Fruit fly (Drosophila melanogaster) whole organism, prepupa: ENCODE results near the gene Ptpmeg2.

Experiments
- Blimp-1 ChIP-seq: fragments of 200-800 bp; sonication (Bioruptor generic); optimal IDR thresholded peaks from 3 replicates; lab custom pipeline; 2017; ENCODE audit warnings: missing biosample characterization, missing genetic modification characterization, mild to moderate bottlenecking, moderate library complexity, missing genetic modification reagents
- CG10631 ChIP-seq: fragments of 200-800 bp; sonication (Bioruptor generic); optimal IDR thresholded peaks from 2 replicates; lab custom pipeline; 2016; ENCODE audit warnings: missing biosample characterization, missing genetic modification characterization
- CG10669 ChIP-seq: fragments of 200-800 bp; sonication (Bioruptor generic); optimal IDR thresholded peaks from 3 replicates; lab custom pipeline; 2018; ENCODE audit warnings: missing biosample characterization, mild to moderate bottlenecking, missing genetic modification characterization, moderate library complexity
- CG11762 ChIP-seq: fragments of 200-800 bp; sonication (Bioruptor generic); optimal IDR thresholded peaks from 3 replicates; lab custom pipeline; 2016; ENCODE audit warnings: missing biosample characterization, missing genetic modification characterization; ENCODE audit not compliant: insufficient read depth
- CG15336 ChIP-seq: fragments of 200-800 bp; sonication (Bioruptor generic); IDR thresholded peaks from 2 replicates; pipeline ENCODE4 v1.3.6; 2022; ENCODE audit warnings: missing biosample characterization, missing genetic modification characterization
- CG1621 ChIP-seq: fragments of 200-800 bp; sonication (Bioruptor generic); optimal IDR thresholded peaks from 3 replicates; lab custom pipeline; 2018; ENCODE audit warnings: missing biosample characterization, mild to moderate bottlenecking, missing genetic modification characterization
- CG34406 ChIP-seq: fragments of 200-800 bp; sonication (Bioruptor generic); optimal IDR thresholded peaks from 3 replicates; lab custom pipeline; 2016; ENCODE audit warnings: missing biosample characterization, missing genetic modification characterization
- CG3919 ChIP-seq: fragments of 200-800 bp; sonication (Bioruptor generic); optimal IDR thresholded peaks from 3 replicates; lab custom pipeline; 2016; ENCODE audit warnings: missing biosample characterization, missing genetic modification characterization
- CG4318 ChIP-seq: fragments of 200-800 bp; sonication (Bioruptor generic); optimal IDR thresholded peaks from 3 replicates; lab custom pipeline; 2017; ENCODE audit warnings: missing biosample characterization, mild to moderate bottlenecking, missing genetic modification characterization
- CG6163 ChIP-seq: fragments of 200-800 bp; sonication (Bioruptor generic); IDR thresholded peaks from 3 replicates; pipeline ENCODE4 v1.3.6; 2022; ENCODE audit warnings: missing biosample characterization, missing genetic modification characterization
- CG6276 ChIP-seq: fragments of 200-800 bp; sonication (Bioruptor generic); optimal IDR thresholded peaks from 2 replicates; lab custom pipeline; 2017; ENCODE audit warnings: missing biosample characterization, mild to moderate bottlenecking, missing genetic modification characterization
- CG6792 ChIP-seq: fragments of 200-800 bp; sonication (Bioruptor generic); optimal IDR thresholded peaks from 3 replicates; lab custom pipeline; 2016; ENCODE audit warnings: missing biosample characterization, missing genetic modification characterization
- CG6808 ChIP-seq: fragments of 200-800 bp; sonication (Bioruptor generic); optimal IDR thresholded peaks from 3 replicates; lab custom pipeline; 2017; ENCODE audit warnings: missing biosample characterization, missing genetic modification characterization, mild to moderate bottlenecking, moderate library complexity, missing genetic modification reagents
- CG6854 ChIP-seq: fragments of 200-800 bp; sonication (Bioruptor generic); optimal IDR thresholded peaks from 2 replicates; lab custom pipeline; 2017; ENCODE audit warnings: missing biosample characterization, mild to moderate bottlenecking, missing genetic modification characterization
- CG8119 ChIP-seq: fragments of 200-800 bp; sonication (Bioruptor generic); IDR thresholded peaks from 3 replicates; pipeline ENCODE4 v1.3.6; 2022; ENCODE audit warnings: missing biosample characterization, missing genetic modification characterization
- CG8319 ChIP-seq: fragments of 200-800 bp; sonication (Bioruptor generic); optimal IDR thresholded peaks from 3 replicates; lab custom pipeline; 2016; ENCODE audit warnings: missing biosample characterization, missing genetic modification characterization
- CG8632 ChIP-seq: fragments of 200-800 bp; sonication (Bioruptor generic); optimal IDR thresholded peaks from 3 replicates; lab custom pipeline; 2016; ENCODE audit warnings: missing biosample characterization, missing genetic modification characterization
- CG9139 ChIP-seq: fragments of 200-800 bp; sonication (Bioruptor generic); optimal IDR thresholded peaks from 3 replicates; lab custom pipeline; 2017; ENCODE audit warnings: missing biosample characterization, mild to moderate bottlenecking, missing genetic modification characterization
- Eip75B ChIP-seq: fragments of 200-800 bp; sonication (Bioruptor generic); optimal IDR thresholded peaks from 3 replicates; lab custom pipeline; 2016; ENCODE audit warnings: missing biosample characterization, missing genetic modification characterization
- Eip78C ChIP-seq: fragments of 200-800 bp; sonication (Bioruptor generic); peaks from one replicate; lab custom pipeline; 2016; ENCODE audit warnings: missing biosample characterization, missing genetic modification characterization
- Ets21C ChIP-seq: fragments of 200-800 bp; sonication (Bioruptor generic); optimal IDR thresholded peaks from 3 replicates; lab custom pipeline; 2016; ENCODE audit warnings: missing biosample characterization, missing genetic modification characterization
- Ets96B ChIP-seq: fragments of 200-800 bp; optimal IDR thresholded peaks from 2 replicates; lab custom pipeline; 2019; ENCODE audit warnings: missing biosample characterization, mild to moderate bottlenecking, missing genetic modification characterization, moderate library complexity
- Gug ChIP-seq: fragments of 200-800 bp; sonication (Bioruptor generic); IDR thresholded peaks from 2 replicates; pipeline ENCODE4 v1.3.6; 2022; ENCODE audit warnings: missing biosample characterization, missing genetic modification characterization
- Hr39 ChIP-seq: fragments of 200-800 bp; sonication (Bioruptor generic); optimal IDR thresholded peaks from 2 replicates; lab custom pipeline; 2016; ENCODE audit warnings: missing biosample characterization, missing genetic modification characterization
- Hr4 ChIP-seq: fragments of 200-800 bp; sonication (Bioruptor generic); optimal IDR thresholded peaks from 3 replicates; lab custom pipeline; 2016; ENCODE audit warnings: missing biosample characterization, missing genetic modification characterization
- Lpt ChIP-seq: fragments of 200-800 bp; sonication (Bioruptor generic); optimal IDR thresholded peaks from 3 replicates; lab custom pipeline; 2016; ENCODE audit warnings: missing biosample characterization, missing genetic modification characterization
- Met ChIP-seq: fragments of 200-800 bp; sonication (Bioruptor generic); optimal IDR thresholded peaks from 3 replicates; lab custom pipeline; 2016; ENCODE audit warnings: missing biosample characterization, missing genetic modification characterization
- OdsH ChIP-seq: fragments of 200-800 bp; sonication (Bioruptor generic); optimal IDR thresholded peaks from 3 replicates; lab custom pipeline; 2016; ENCODE audit warnings: missing biosample characterization, missing genetic modification characterization
- Smox ChIP-seq: fragments of 200-800 bp; sonication (Bioruptor generic); optimal IDR thresholded peaks from 3 replicates; lab custom pipeline; 2016; ENCODE audit warnings: missing biosample characterization, missing genetic modification characterization
- Sox14 ChIP-seq: fragments of 200-800 bp; sonication (Bioruptor generic); optimal IDR thresholded peaks from 3 replicates; lab custom pipeline; 2016; ENCODE audit warnings: missing biosample characterization, missing genetic modification characterization
- Sox15 ChIP-seq: fragments of 200-800 bp; sonication (Bioruptor generic); optimal IDR thresholded peaks from 3 replicates; lab custom pipeline; 2016; ENCODE audit warnings: missing biosample characterization, missing genetic modification characterization
- achi ChIP-seq: fragments of 200-800 bp; sonication (Bioruptor generic); optimal IDR thresholded peaks from 3 replicates; lab custom pipeline; 2016; ENCODE audit warnings: missing biosample characterization, missing genetic modification characterization
- acj6 ChIP-seq: fragments of 200-800 bp; sonication (Bioruptor generic); optimal IDR thresholded peaks from 3 replicates; lab custom pipeline; 2016; ENCODE audit warnings: missing biosample characterization, missing genetic modification characterization
- cyc ChIP-seq: fragments of 200-800 bp; sonication (Bioruptor generic); optimal IDR thresholded peaks from 3 replicates; lab custom pipeline; 2016; ENCODE audit warnings: missing biosample characterization, missing genetic modification characterization
- dac ChIP-seq: fragments of 200-800 bp; sonication (Bioruptor generic); optimal IDR thresholded peaks from 2 replicates; lab custom pipeline; 2017; ENCODE audit warnings: missing biosample characterization, mild to moderate bottlenecking, missing genetic modification characterization
- dsx ChIP-seq: fragments of 200-800 bp; optimal IDR thresholded peaks from 3 replicates; lab custom pipeline; 2019; ENCODE audit warnings: missing biosample characterization, mild to moderate bottlenecking, missing genetic modification characterization, moderate library complexity; ENCODE audit not compliant: poor library complexity, severe bottlenecking
- eg ChIP-seq: fragments of 200-800 bp; sonication (Bioruptor generic); IDR thresholded peaks from 3 replicates; pipeline ENCODE4 v1.3.6; 2022; ENCODE audit warnings: missing biosample characterization, missing genetic modification characterization
- esn ChIP-seq: fragments of 200-800 bp; sonication (Bioruptor generic); optimal IDR thresholded peaks from 2 replicates; lab custom pipeline; 2016; ENCODE audit warnings: missing biosample characterization, mild to moderate bottlenecking, missing genetic modification characterization, moderate library complexity
- fd59A ChIP-seq: fragments of 200-800 bp; sonication (Bioruptor generic); optimal IDR thresholded peaks from 2 replicates; lab custom pipeline; 2017; ENCODE audit warnings: missing biosample characterization, mild to moderate bottlenecking, missing genetic modification characterization, missing genetic modification reagents
- fd85E ChIP-seq: fragments of 200-800 bp; sonication (Bioruptor generic); optimal IDR thresholded peaks from 3 replicates; lab custom pipeline; 2016; ENCODE audit warnings: missing biosample characterization, missing genetic modification characterization
- fkh ChIP-seq: fragments of 200-800 bp; sonication (Bioruptor generic); optimal IDR thresholded peaks from 3 replicates; lab custom pipeline; 2017; ENCODE audit warnings: missing biosample characterization, mild to moderate bottlenecking, missing genetic modification characterization, moderate library complexity
- net ChIP-seq: fragments of 200-800 bp; sonication (Bioruptor generic); optimal IDR thresholded peaks from 3 replicates; lab custom pipeline; 2016; ENCODE audit warnings: missing biosample characterization, missing genetic modification characterization
- pdm3 ChIP-seq: fragments of 200-800 bp; sonication (Bioruptor generic); optimal IDR thresholded peaks from 3 replicates; lab custom pipeline; 2016; ENCODE audit warnings: missing biosample characterization, missing genetic modification characterization
- salr ChIP-seq, 2 experiments: fragments of 200-800 bp; sonication (Bioruptor generic); optimal IDR thresholded peaks; 3 replicates each; lab custom pipeline; 2016 to 2018; ENCODE audit warnings: missing biosample characterization in 2 of 2, missing genetic modification characterization in 2 of 2, mild to moderate bottlenecking in 1 of 2
- spab ChIP-seq: fragments of 200-800 bp; sonication (Bioruptor generic); optimal IDR thresholded peaks from 2 replicates; lab custom pipeline; 2017; ENCODE audit warnings: missing biosample characterization, mild to moderate bottlenecking, missing genetic modification characterization, missing genetic modification reagents
- svp ChIP-seq: fragments of 200-800 bp; sonication (Bioruptor generic); peaks from one replicate; lab custom pipeline; 2016; ENCODE audit warnings: missing biosample characterization, missing genetic modification characterization

The Ptpmeg2 gene

dm6 chrX:9583440-9584103 lies 75.4 kb downstream of the Ptpmeg2 start (continued):
- TF ChIP-seq dac (GFP tag; lab: Kevin White, UChicago), result peak; percentile 93
- TF ChIP-seq esn, result peak; percentile 81
- TF ChIP-seq Lpt (GFP tag; lab: Kevin White, UChicago), result peak; percentile 89
- TF ChIP-seq CG10631 (GFP tag; lab: Kevin White, UChicago), result peak; percentile 94
- TF ChIP-seq CG6792 (GFP tag; lab: Kevin White, UChicago), result peak; percentile 88
- TF ChIP-seq CG1621 (tag; lab: Kevin White, UChicago), result peak; percentile 93
- peak; percentile 92 for TF ChIP-seq dsx
- TF ChIP-seq CG8119, result peak; percentile 99
- peak; percentile 96 for TF ChIP-seq CG6276 (GFP tag; lab: Kevin White, UChicago)
- TF ChIP-seq pdm3, result peak; percentile 88
- TF ChIP-seq CG6854 (GFP tag; lab: Kevin White, UChicago), result peak; percentile 33
- peak; percentile 94 for TF ChIP-seq CG6163 (GFP tag; lab: Robert Waterston, UW)
- TF ChIP-seq spab (GFP tag; lab: Kevin White, UChicago), result peak; percentile 93
- peak; percentile 91 for TF ChIP-seq acj6
- TF ChIP-seq fd85E (GFP tag; lab: Kevin White, UChicago), result peak; percentile 42
- peak; percentile 87 for TF ChIP-seq CG9139 (GFP tag; lab: Kevin White, UChicago)
- peak; percentile 84 for TF ChIP-seq CG8632
- TF ChIP-seq CG34406, result peak; percentile 87
- TF ChIP-seq Sox15 (GFP tag; lab: Kevin White, UChicago), result peak; percentile 70
- TF ChIP-seq CG8319 (GFP tag; lab: Kevin White, UChicago), result peak; percentile 75
- peak; percentile 75 for TF ChIP-seq svp (GFP tag; lab: Kevin White, UChicago)
- TF ChIP-seq Blimp-1 (GFP tag; lab: Kevin White, UChicago), result no peak
- TF ChIP-seq CG6808 (GFP tag; lab: Kevin White, UChicago), result peak; percentile 95
- peak; percentile 94 for TF ChIP-seq CG4318 (GFP tag; lab: Kevin White, UChicago)

dm6 chrX:9582659-9583317 lies 76.2 kb downstream of the Ptpmeg2 start:
- TF ChIP-seq CG34406 (peak; percentile 68), Blimp-1 (GFP tag; lab: Kevin White, UChicago) (no peak), Sox14 (GFP tag; lab: Kevin White, UChicago) (peak; percentile 62), cyc (GFP tag; lab: Kevin White, UChicago) (peak; percentile 31), CG15336 (GFP tag; lab: Robert Waterston, UW) (peak; percentile 61), fd59A (peak; percentile 48), CG10669 (peak; percentile 66), Hr4 (GFP tag; lab: Kevin White, UChicago) (peak; percentile 62), achi (GFP tag; lab: Kevin White, UChicago) (peak; percentile 32), spab (GFP tag; lab: Kevin White, UChicago) (peak; percentile 44), CG1621 (tag; lab: Kevin White, UChicago) (peak; percentile 12), CG11762 (no peak), CG6792 (GFP tag; lab: Kevin White, UChicago) (peak; percentile 65), Lpt (GFP tag; lab: Kevin White, UChicago) (peak; percentile 65), Met (peak; percentile 69), CG10631 (GFP tag; lab: Kevin White, UChicago) (peak; percentile 71), eg (GFP tag; lab: Robert Waterston, UW) (peak; percentile 47; the same call in 1 of the 3 replicates), svp (GFP tag; lab: Kevin White, UChicago) (peak; percentile 77), Gug (GFP tag; lab: Robert Waterston, UW) (peak; percentile 45), Sox15 (GFP tag; lab: Kevin White, UChicago) (peak; percentile 27), CG8119 (peak; percentile 68; the same call in 2 of the 3 replicates), Ets21C (GFP tag; lab: Kevin White, UChicago) (peak; percentile 15), Ets96B (peak; percentile 68), Eip78C (GFP tag; lab: Kevin White, UChicago) (peak; percentile 94), fd85E (GFP tag; lab: Kevin White, UChicago) (peak; percentile 17), Hr39 (GFP tag; lab: Kevin White, UChicago) (peak; percentile 47), esn (peak; percentile 75), CG8632 (peak; percentile 69), OdsH (GFP tag; lab: Kevin White, UChicago) (peak; percentile 65), CG3919 (peak; percentile 64), CG9139 (GFP tag; lab: Kevin White, UChicago) (no peak), Smox (GFP tag; lab: Kevin White, UChicago) (peak; percentile 69), net (GFP tag; lab: Kevin White, UChicago) (peak; percentile 54), Eip75B (GFP tag; lab: Kevin White, UChicago) (peak; percentile 52), fkh (GFP tag; lab: Kevin White, UChicago) (no peak), salr (GFP tag; optimal IDR thresholded peaks at IDR 0.05; lab: Kevin White, UChicago) (peak in 1 of 2 experiments; percentile 65)
